Worm (Caenorhabditis elegans) whole organism, L4 larva: ENCODE results near the gene fbxb-48.

Source experiments
- T20F7.1 ChIP-seq: fragments of 200-800 bp; sonication (Bioruptor generic); optimal IDR thresholded peaks from 2 replicates; lab custom pipeline; 2018; ENCODE audit warnings: mild to moderate bottlenecking, missing genetic modification characterization, missing compliant biosample characterization
- Y5F2A.4 ChIP-seq: fragments of 200-800 bp; sonication (Bioruptor generic); optimal IDR thresholded peaks from 2 replicates; lab custom pipeline; 2018; ENCODE audit warnings: mild to moderate bottlenecking, missing genetic modification characterization, missing compliant biosample characterization
- ama-1 ChIP-seq: fragments of 150-350 bp; optimal IDR thresholded peaks from 2 replicates; lab custom pipeline; 2014; ENCODE audit warnings: inconsistent platforms, mixed read lengths
- daf-12 ChIP-seq: fragments of 150-350 bp; optimal IDR thresholded peaks from 2 replicates; lab custom pipeline; 2014; ENCODE audit warnings: missing biosample characterization, missing genetic modification reagents, missing genetic modification characterization
- lin-15B ChIP-seq: fragments of 150-350 bp; sonication (generic microtip); optimal IDR thresholded peaks from 3 replicates; lab custom pipeline; 2014; ENCODE audit warnings: missing biosample characterization, missing genetic modification characterization
- lsy-2 ChIP-seq, 2 experiments: fragments of 150-350 bp in 1 of 2; sonication (generic microtip) in 1 of 2; optimal IDR thresholded peaks; 2 replicates each; lab custom pipeline; 2014 to 2017; ENCODE audit warnings: missing biosample characterization in 2 of 2, missing genetic modification characterization in 2 of 2
- mdl-1 ChIP-seq, 2 experiments: fragments of 150-350 bp in 1 of 2; sonication (generic microtip) in 1 of 2; optimal IDR thresholded peaks; 2 replicates each; lab custom pipeline; 2014 to 2017; ENCODE audit warnings: missing biosample characterization in 2 of 2, missing genetic modification characterization in 2 of 2
- mxl-2 ChIP-seq: fragments of 200-800 bp; sonication (Bioruptor generic); conservative IDR thresholded peaks from 2 replicates; pipeline ENCODE4 v1.3.6; 2022; ENCODE audit warnings: missing genetic modification reagents, missing genetic modification characterization, missing compliant biosample characterization
- nhr-10 ChIP-seq: fragments of 150-350 bp; optimal IDR thresholded peaks from 2 replicates; lab custom pipeline; 2014; ENCODE audit warnings: missing biosample characterization, missing genetic modification characterization
- nhr-11 ChIP-seq: fragments of 150-350 bp; optimal IDR thresholded peaks from 2 replicates; lab custom pipeline; 2014; ENCODE audit warnings: missing biosample characterization, missing genetic modification characterization
- pha-4 ChIP-seq, 2 experiments: fragments of 150-350 bp in 1 of 2; fragments of 200-800 bp in 1 of 2; sonication (Bioruptor generic) in 1 of 2; IDR thresholded peaks in 1 of 2; optimal IDR thresholded peaks in 1 of 2; 2 replicates each; pipeline versions ENCODE4 v1.3.6 to Lab custom; 2014 to 2022; ENCODE audit warnings: missing genetic modification characterization in 2 of 2, missing genetic modification reagents in 2 of 2, missing biosample characterization in 1 of 2, missing compliant biosample characterization in 1 of 2
- sdz-12 ChIP-seq: fragments of 200-800 bp; sonication (Bioruptor generic); optimal IDR thresholded peaks from 2 replicates; lab custom pipeline; 2018; ENCODE audit warnings: mild to moderate bottlenecking, missing genetic modification characterization, missing compliant biosample characterization
- unc-39 ChIP-seq: sonication (generic microtip); optimal IDR thresholded peaks from 2 replicates; lab custom pipeline; 2017; ENCODE audit warnings: missing biosample characterization, missing genetic modification characterization

DNA sequence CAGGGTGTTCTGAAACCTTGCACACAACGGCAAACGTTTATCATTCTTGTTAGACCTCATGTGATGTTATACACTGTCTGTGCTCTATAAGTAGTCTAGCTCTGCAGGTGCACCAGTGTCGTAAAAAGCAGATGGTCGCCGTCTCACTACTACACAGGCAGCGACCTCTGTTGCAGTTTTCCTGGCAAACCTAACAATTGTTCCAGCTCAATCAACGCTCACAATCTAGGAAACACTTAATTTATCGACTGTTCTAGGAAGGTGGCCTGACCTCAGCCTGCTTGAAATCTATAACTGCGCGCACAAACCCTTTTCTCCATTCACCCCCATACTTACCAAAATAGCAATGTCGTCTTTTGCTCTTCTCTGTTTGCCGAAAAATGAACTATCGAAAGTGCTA lies 5.3 kb upstream of the fbxb-48 start, which contains the start of gene fbxb-11:
- TF ChIP-seq nhr-11: no peak
- TF ChIP-seq ama-1 (lab: Kevin White, UChicago): no peak
- no peak for TF ChIP-seq unc-39
- TF ChIP-seq lsy-2 (tag; optimal IDR thresholded peaks at IDR 0.05; lab: Kevin White, UChicago): no peak
- TF ChIP-seq pha-4 (GFP tag; IDR thresholded peaks at IDR 0.05; lab: Robert Waterston, UW): no peak
- no peak for TF ChIP-seq pha-4 (tag; optimal IDR thresholded peaks at IDR 0.05; lab: Kevin White, UChicago)
- TF ChIP-seq Y5F2A.4: no peak
- TF ChIP-seq T20F7.1 (GFP tag; lab: Kevin White, UChicago): no peak
- TF ChIP-seq mdl-1 (tag; optimal IDR thresholded peaks at IDR 0.05; lab: Kevin White, UChicago): no peak
- TF ChIP-seq daf-12: no peak
- TF ChIP-seq lin-15B (tag; lab: Kevin White, UChicago): no peak
- no peak for TF ChIP-seq sdz-12 (GFP tag; lab: Kevin White, UChicago)
- TF ChIP-seq mxl-2 (GFP tag; lab: Robert Waterston, UW): no peak
- no peak for TF ChIP-seq nhr-10
